Fruit fly (Drosophila melanogaster) whole organism, embryonic: ENCODE results near the gene InR.

Experiments
- BEAF-32 ChIP-seq: fragments of 200-800 bp; sonication (Bioruptor generic); optimal IDR thresholded peaks from 3 replicates; lab custom pipeline; 2017; ENCODE audit warnings: missing biosample characterization, missing genetic modification characterization, mild to moderate bottlenecking, moderate library complexity, missing genetic modification reagents
- Blimp-1 ChIP-seq: fragments of 200-800 bp; sonication (Bioruptor generic); optimal IDR thresholded peaks from 3 replicates; lab custom pipeline; 2018; ENCODE audit warnings: missing biosample characterization, missing genetic modification characterization, mild to moderate bottlenecking, moderate library complexity, missing genetic modification reagents
- CG11456 ChIP-seq: fragments of 200-800 bp; sonication (Bioruptor generic); IDR thresholded peaks from 3 replicates; pipeline ENCODE4 v1.3.6; 2022; ENCODE audit warnings: missing biosample characterization, missing genetic modification characterization
- CG11560 ChIP-seq: fragments of 200-800 bp; sonication (Bioruptor generic); IDR thresholded peaks from 3 replicates; pipeline ENCODE4 v1.3.6; 2022; ENCODE audit warnings: missing biosample characterization, missing genetic modification characterization
- CG11723 ChIP-seq: fragments of 200-800 bp; sonication (Bioruptor generic); optimal IDR thresholded peaks from 2 replicates; lab custom pipeline; 2017; ENCODE audit warnings: missing biosample characterization, mild to moderate bottlenecking, missing genetic modification characterization
- CG12659 ChIP-seq: fragments of 200-800 bp; sonication (Bioruptor generic); optimal IDR thresholded peaks from 3 replicates; lab custom pipeline; 2017; ENCODE audit warnings: mild to moderate bottlenecking, missing biosample characterization, missing genetic modification reagents, missing genetic modification characterization
- CG15514 ChIP-seq: fragments of 200-800 bp; sonication (Bioruptor generic); optimal IDR thresholded peaks from 3 replicates; lab custom pipeline; 2017; ENCODE audit warnings: missing biosample characterization, missing genetic modification characterization, mild to moderate bottlenecking, moderate library complexity, missing genetic modification reagents
- CG1603 ChIP-seq: fragments of 200-800 bp; sonication (Bioruptor generic); optimal IDR thresholded peaks from 2 replicates; lab custom pipeline; 2019; ENCODE audit warnings: missing biosample characterization, mild to moderate bottlenecking, missing genetic modification characterization, moderate library complexity
- CG16779 ChIP-seq: fragments of 200-800 bp; sonication (Bioruptor generic); IDR thresholded peaks from 2 replicates; pipeline ENCODE4 v1.3.6; 2022; ENCODE audit warnings: missing biosample characterization, missing genetic modification characterization
- CG17385 ChIP-seq: fragments of 200-800 bp; sonication (Bioruptor generic); optimal IDR thresholded peaks from 3 replicates; lab custom pipeline; 2018; ENCODE audit warnings: missing biosample characterization, mild to moderate bottlenecking, missing genetic modification characterization
- CG31388 ChIP-seq: fragments of 200-800 bp; sonication (Bioruptor generic); optimal IDR thresholded peaks from 2 replicates; lab custom pipeline; 2016; ENCODE audit warnings: missing biosample characterization, missing genetic modification characterization
- CG4707 ChIP-seq: fragments of 200-800 bp; sonication (Bioruptor generic); optimal IDR thresholded peaks from 2 replicates; lab custom pipeline; 2018; ENCODE audit warnings: missing biosample characterization, mild to moderate bottlenecking, missing genetic modification characterization, moderate library complexity
- CG6654 ChIP-seq: fragments of 200-800 bp; sonication (Bioruptor generic); optimal IDR thresholded peaks from 2 replicates; lab custom pipeline; 2017; ENCODE audit warnings: missing biosample characterization, mild to moderate bottlenecking, missing genetic modification characterization
- CG8290 ChIP-seq, 3 experiments: fragments of 200-800 bp; sonication (Bioruptor generic); optimal IDR thresholded peaks; 2 replicates each; lab custom pipeline; 2016 to 2019; ENCODE audit warnings: missing biosample characterization in 3 of 3, missing genetic modification characterization in 3 of 3, mild to moderate bottlenecking in 2 of 3, moderate library complexity in 1 of 3
- Dip2 ChIP-seq: fragments of 200-800 bp; sonication (Bioruptor generic); IDR thresholded peaks from 2 replicates; pipeline ENCODE4 v1.3.6; 2022; ENCODE audit warnings: missing biosample characterization, missing genetic modification characterization
- Dp ChIP-seq: fragments of 200-800 bp; sonication (Bioruptor generic); optimal IDR thresholded peaks from 2 replicates; lab custom pipeline; 2018; ENCODE audit warnings: missing biosample characterization, mild to moderate bottlenecking, missing genetic modification characterization, moderate library complexity
- Drgx ChIP-seq: fragments of 200-800 bp; sonication (Bioruptor generic); IDR thresholded peaks from 2 replicates; pipeline ENCODE4 v1.3.6; 2022; ENCODE audit warnings: missing biosample characterization, missing genetic modification characterization
- Ets65A ChIP-seq: fragments of 200-800 bp; sonication (Bioruptor generic); peaks from one replicate; lab custom pipeline; 2016; ENCODE audit warnings: missing biosample characterization, missing genetic modification characterization
- Hr78 ChIP-seq, 2 experiments: fragments of 200-800 bp in 1 of 2; fragments of >200 bp in 1 of 2; sonication (Bioruptor generic) in 1 of 2; optimal IDR thresholded peaks; 2 replicates each; lab custom pipeline; 2017 to 2019; ENCODE audit warnings: missing biosample characterization in 2 of 2, missing genetic modification characterization in 2 of 2, mild to moderate bottlenecking in 1 of 2, moderate library complexity in 1 of 2
- Jarid2 ChIP-seq: fragments of 200-800 bp; sonication (Bioruptor generic); optimal IDR thresholded peaks from 3 replicates; lab custom pipeline; 2017; ENCODE audit warnings: mild to moderate bottlenecking, missing biosample characterization, missing genetic modification reagents, missing genetic modification characterization
- MBD-R2 ChIP-seq: fragments of 200-800 bp; sonication (Bioruptor generic); IDR thresholded peaks from 2 replicates; pipeline ENCODE4 v1.3.6; 2022; ENCODE audit warnings: missing biosample characterization, missing genetic modification characterization
- Nf-YB ChIP-seq: fragments of 200-800 bp; sonication (Bioruptor generic); optimal IDR thresholded peaks from 3 replicates; lab custom pipeline; 2019; ENCODE audit warnings: missing biosample characterization, mild to moderate bottlenecking, missing genetic modification characterization, moderate library complexity
- Nf-YC ChIP-seq: fragments of 200-800 bp; optimal IDR thresholded peaks from 3 replicates; lab custom pipeline; 2019; ENCODE audit warnings: missing biosample characterization, mild to moderate bottlenecking, missing genetic modification characterization, moderate library complexity
- Spps ChIP-seq: fragments of 200-800 bp; sonication (Bioruptor generic); optimal IDR thresholded peaks from 2 replicates; lab custom pipeline; 2018; ENCODE audit warnings: missing biosample characterization, mild to moderate bottlenecking, missing genetic modification characterization
- Vsx1 ChIP-seq: fragments of 200-800 bp; sonication (Bioruptor generic); optimal IDR thresholded peaks from 2 replicates; lab custom pipeline; 2017; ENCODE audit warnings: missing biosample characterization, mild to moderate bottlenecking, missing genetic modification characterization, missing genetic modification reagents
- br ChIP-seq: fragments of >200 bp; optimal IDR thresholded peaks from 2 replicates; lab custom pipeline; 2017
- cas ChIP-seq: fragments of 200-800 bp; sonication (Bioruptor generic); IDR thresholded peaks from 2 replicates; pipeline ENCODE4 v1.3.6; 2022; ENCODE audit warnings: missing biosample characterization, missing genetic modification characterization
- chinmo ChIP-seq: fragments of 200-800 bp; sonication (Bioruptor generic); IDR thresholded peaks from 4 replicates; pipeline ENCODE4 v1.3.6; 2022; ENCODE audit warnings: missing biosample characterization, missing genetic modification characterization; ENCODE audit not compliant: partially characterized antibody
- chm ChIP-seq: fragments of 200-800 bp; sonication (Bioruptor generic); IDR thresholded peaks from 2 replicates; pipeline ENCODE4 v1.3.6; 2022; ENCODE audit warnings: missing biosample characterization, missing genetic modification characterization
- corto ChIP-seq: fragments of 200-800 bp; sonication (Bioruptor generic); optimal IDR thresholded peaks from 2 replicates; lab custom pipeline; 2016; ENCODE audit warnings: missing biosample characterization, mild to moderate bottlenecking, missing genetic modification characterization, moderate library complexity
- dysf ChIP-seq: fragments of 200-800 bp; sonication (Bioruptor generic); IDR thresholded peaks from 3 replicates; pipeline ENCODE4 v1.3.6; 2022; ENCODE audit warnings: missing biosample characterization, missing genetic modification characterization
- exex ChIP-seq: fragments of 200-800 bp; sonication (Bioruptor generic); optimal IDR thresholded peaks from 4 replicates; lab custom pipeline; 2018; ENCODE audit warnings: missing biosample characterization, mild to moderate bottlenecking, missing genetic modification characterization, moderate library complexity
- ftz-f1 ChIP-seq: fragments of 200-800 bp; sonication (Bioruptor generic); optimal IDR thresholded peaks from 2 replicates; lab custom pipeline; 2016; ENCODE audit warnings: missing biosample characterization, missing genetic modification characterization
- inv ChIP-seq: fragments of 200-800 bp; sonication (Bioruptor generic); IDR thresholded peaks from 2 replicates; pipeline ENCODE4 v1.3.6; 2022; ENCODE audit warnings: missing biosample characterization, missing genetic modification characterization; ENCODE audit not compliant: partially characterized antibody
- knrl ChIP-seq: fragments of 200-800 bp; sonication (Bioruptor generic); IDR thresholded peaks from 3 replicates; pipeline ENCODE4 v1.3.6; 2022; ENCODE audit warnings: missing biosample characterization, missing genetic modification characterization; ENCODE audit not compliant: partially characterized antibody
- lab ChIP-seq: fragments of 200-800 bp; sonication (Bioruptor generic); optimal IDR thresholded peaks from 3 replicates; lab custom pipeline; 2017; ENCODE audit warnings: missing biosample characterization, missing genetic modification characterization, mild to moderate bottlenecking, moderate library complexity, missing genetic modification reagents
- pnt ChIP-seq: fragments of 200-800 bp; sonication (Bioruptor generic); optimal IDR thresholded peaks from 3 replicates; lab custom pipeline; 2016; ENCODE audit warnings: missing biosample characterization, missing genetic modification characterization
- ranshi ChIP-seq: fragments of 200-800 bp; sonication (Bioruptor generic); IDR thresholded peaks from 2 replicates; pipeline ENCODE4 v1.3.6; 2022; ENCODE audit warnings: missing biosample characterization, missing genetic modification characterization
- sens ChIP-seq: fragments of 200-800 bp; sonication (Bioruptor generic); peaks from one replicate; lab custom pipeline; 2016; ENCODE audit warnings: missing biosample characterization, missing genetic modification characterization
- stc ChIP-seq: fragments of 200-800 bp; sonication (Bioruptor generic); IDR thresholded peaks from 2 replicates; pipeline ENCODE4 v1.3.6; 2022; ENCODE audit warnings: missing biosample characterization, missing genetic modification characterization
- stwl ChIP-seq: fragments of 200-800 bp; sonication (Bioruptor generic); optimal IDR thresholded peaks from 3 replicates; lab custom pipeline; 2018; ENCODE audit warnings: missing biosample characterization, mild to moderate bottlenecking, missing genetic modification characterization, moderate library complexity
- tap ChIP-seq: fragments of 200-800 bp; optimal IDR thresholded peaks from 3 replicates; lab custom pipeline; 2019; ENCODE audit warnings: missing biosample characterization, mild to moderate bottlenecking, missing genetic modification characterization, moderate library complexity
- unc-4 ChIP-seq: fragments of 200-800 bp; sonication (Bioruptor generic); IDR thresholded peaks from 2 replicates; pipeline ENCODE4 v1.3.6; 2022; ENCODE audit warnings: missing biosample characterization, missing genetic modification characterization; ENCODE audit not compliant: partially characterized antibody
- zfh1 ChIP-seq: fragments of 200-800 bp; sonication (Bioruptor generic); IDR thresholded peaks from 3 replicates; pipeline ENCODE4 v1.3.6; 2022; ENCODE audit warnings: missing biosample characterization, missing genetic modification characterization

Gene InR

DNA sequence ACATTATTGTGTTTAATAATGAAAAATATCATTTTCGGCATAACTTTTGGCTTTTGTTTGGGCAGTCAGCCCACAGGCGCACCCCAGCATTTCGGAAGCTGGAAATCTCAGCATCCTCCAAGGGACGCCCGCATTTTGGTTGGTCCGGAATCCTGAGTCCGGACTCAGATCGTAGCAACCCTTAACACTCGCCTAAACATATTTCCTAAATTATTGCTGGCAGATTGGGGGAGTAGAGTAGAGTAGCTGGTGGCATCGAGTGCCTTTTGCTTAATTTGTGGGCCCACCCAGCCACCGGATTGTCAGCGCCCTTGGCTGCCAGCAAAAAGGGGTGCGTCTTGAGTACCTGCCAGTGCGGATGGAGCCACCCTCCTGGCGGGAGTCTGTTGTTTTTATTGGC, 84.9 kb downstream of the InR start (continued):
- no peak for TF ChIP-seq tap
- no peak for TF ChIP-seq Spps (tag; lab: Kevin White, UChicago)
- TF ChIP-seq Nf-YB (GFP tag; lab: Kevin White, UChicago) = peak; percentile 70

DNA sequence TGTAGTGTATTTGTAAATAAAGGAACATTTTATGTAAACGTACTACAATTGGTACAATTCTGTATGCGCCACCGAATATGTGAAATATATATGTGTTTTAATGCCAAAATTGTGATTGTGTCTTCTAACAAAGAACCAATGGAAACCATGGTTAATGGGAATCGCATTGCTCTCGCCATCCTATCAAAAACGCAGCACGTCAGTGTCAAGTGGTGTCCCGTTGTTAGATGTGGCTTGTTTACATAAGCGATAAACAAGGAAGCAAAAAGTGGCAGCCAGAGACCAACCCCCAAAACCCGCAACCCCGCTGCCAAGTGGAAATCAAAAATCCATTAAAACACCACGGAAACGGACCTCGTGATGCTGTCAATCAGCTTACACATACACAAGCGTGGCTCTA, 90.6 kb downstream of the InR start:
- TF ChIP-seq ranshi (GFP tag; lab: Robert Waterston, UW) = no peak
- TF ChIP-seq Nf-YB (GFP tag; lab: Kevin White, UChicago) = peak; percentile 69
- TF ChIP-seq Nf-YC (tag; lab: Kevin White, UChicago) = peak; percentile 48
- TF ChIP-seq CG16779 (GFP tag; lab: Robert Waterston, UW) = no peak
- peak; percentile 62 for TF ChIP-seq sens (GFP tag; lab: Kevin White, UChicago)

DNA sequence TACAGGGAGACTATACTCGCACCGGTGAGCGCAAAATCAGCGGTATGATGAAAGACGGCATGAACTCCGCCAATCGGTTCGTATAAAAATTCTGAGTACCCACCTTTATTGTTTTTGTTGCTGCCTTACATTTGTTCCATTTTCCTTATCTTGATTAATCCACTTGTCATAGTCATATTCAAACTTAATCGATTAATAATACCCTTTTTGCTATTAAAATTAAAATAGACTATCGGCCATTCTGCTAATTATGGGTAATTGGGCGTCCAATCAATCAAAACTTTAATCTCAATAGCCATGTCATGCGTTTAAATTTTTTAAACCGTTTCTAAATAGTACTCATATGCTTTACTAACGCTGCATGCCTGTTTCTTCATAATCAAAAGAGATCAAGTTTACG, 94.5 kb downstream of the InR start:
- TF ChIP-seq MBD-R2 (GFP tag; lab: Robert Waterston, UW) = no peak
- no peak for TF ChIP-seq CG31388 (GFP tag; lab: Kevin White, UChicago)
- no peak for TF ChIP-seq BEAF-32 (GFP tag; lab: Kevin White, UChicago)
- no peak for TF ChIP-seq CG17385 (GFP tag; lab: Kevin White, UChicago)
- TF ChIP-seq Vsx1 (GFP tag; lab: Kevin White, UChicago) = no peak
- TF ChIP-seq lab (GFP tag; lab: Kevin White, UChicago) = peak; percentile 60
- TF ChIP-seq Jarid2 = no peak
- no peak for TF ChIP-seq Drgx
- no peak for TF ChIP-seq br
- TF ChIP-seq CG1603 (tag; lab: Kevin White, UChicago) = no peak
- TF ChIP-seq exex (tag; lab: Kevin White, UChicago) = peak; percentile 67
- no peak for TF ChIP-seq zfh1 (GFP tag; lab: Robert Waterston, UW)
- no peak for TF ChIP-seq CG11560 (tag; lab: Robert Waterston, UW)

DNA sequence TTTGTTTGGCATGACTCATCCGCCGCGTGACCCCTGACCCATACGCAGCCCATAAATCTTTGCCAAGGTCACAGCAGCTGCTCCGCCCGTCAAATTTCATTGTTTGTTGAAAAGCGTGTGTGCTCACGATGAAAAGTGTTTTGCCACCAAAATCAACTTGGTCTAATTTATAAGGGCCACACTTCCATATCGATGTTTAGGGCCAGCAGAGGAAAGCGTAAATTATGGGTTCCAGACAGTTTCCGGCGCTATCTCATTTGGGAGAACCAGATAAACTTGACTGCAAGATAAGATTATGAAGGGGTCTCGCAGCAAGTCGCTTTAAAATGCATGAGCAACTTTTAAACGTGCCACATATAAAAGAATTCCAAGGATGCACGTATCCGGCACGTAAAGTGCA, 97.3 kb downstream of the InR start:
- TF ChIP-seq inv (GFP tag; lab: Robert Waterston, UW) (no peak), Ets65A (GFP tag; lab: Kevin White, UChicago) (peak; percentile 84), CG6654 (GFP tag; lab: Kevin White, UChicago) (no peak), dysf (GFP tag; lab: Robert Waterston, UW) (no peak), CG15514 (GFP tag; lab: Kevin White, UChicago) (peak; percentile 66), chinmo (0 out of 4 replicates have a peak, but pooled peaks have one; percentile 53), CG11456 (GFP tag; lab: Robert Waterston, UW) (0 out of 3 replicates have a peak, but pooled peaks have one; percentile 28), Hr78 (GFP tag; optimal IDR thresholded peaks at IDR 0.05; lab: Kevin White, UChicago) (peak in 1 of 2 experiments; percentile 69), chm (GFP tag; lab: Robert Waterston, UW) (0 out of 2 replicates have a peak, but pooled peaks have one; percentile 44)

DNA sequence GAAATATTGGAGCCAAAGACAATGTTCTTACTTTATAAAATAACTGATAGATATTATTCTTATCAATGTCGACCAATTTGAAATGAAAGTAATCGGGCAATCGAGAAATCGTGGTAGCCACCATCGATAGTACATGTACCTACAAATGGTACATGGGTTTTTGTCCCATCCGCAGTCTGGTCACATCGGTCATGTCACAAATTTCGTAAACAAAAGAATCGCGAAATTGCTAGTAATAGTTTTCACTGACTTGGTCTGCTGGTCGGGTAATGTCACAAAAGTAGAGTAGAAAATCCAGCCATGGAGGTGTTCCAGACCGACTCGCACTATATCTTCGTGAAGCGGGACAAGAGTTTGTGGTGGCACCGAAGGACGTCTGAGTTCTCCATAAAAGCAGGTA, 98.4 kb downstream of the InR start, which contains the start of gene sp3:
TSS of gene sp3 (plus strand) at position 173 of the 400 bp plus-strand sequence.
- TF ChIP-seq stwl = peak; percentile 61
- TF ChIP-seq ftz-f1 (GFP tag; lab: Kevin White, UChicago) = peak; percentile 51
- peak; percentile 69 for TF ChIP-seq Dp
- no peak for TF ChIP-seq chm (GFP tag; lab: Robert Waterston, UW)
- no peak for TF ChIP-seq CG11723 (GFP tag; lab: Kevin White, UChicago)
- no peak for TF ChIP-seq exex (tag; lab: Kevin White, UChicago)
- peak; percentile 43; the same call in 2 of the 3 replicates for TF ChIP-seq knrl (GFP tag; lab: Robert Waterston, UW)
- TF ChIP-seq stc (GFP tag; lab: Robert Waterston, UW) = no peak
- no peak for TF ChIP-seq cas
- no peak for TF ChIP-seq pnt (GFP tag; lab: Kevin White, UChicago)
- no peak for TF ChIP-seq CG8290 (GFP tag; optimal IDR thresholded peaks at IDR 0.05; lab: Kevin White, UChicago)
- peak in 1 of 2 experiments; percentile 35 for TF ChIP-seq CG8290 (tag; optimal IDR thresholded peaks at IDR 0.05; lab: Kevin White, UChicago)
- peak; percentile 65 for TF ChIP-seq unc-4 (GFP tag; lab: Robert Waterston, UW)
- no peak for TF ChIP-seq corto (GFP tag; lab: Kevin White, UChicago)
- no peak for TF ChIP-seq CG4707 (GFP tag; lab: Kevin White, UChicago)
- TF ChIP-seq CG12659 (GFP tag; lab: Kevin White, UChicago) = no peak
- no peak for TF ChIP-seq Dip2 (GFP tag; lab: Robert Waterston, UW)
- TF ChIP-seq Blimp-1 (GFP tag; lab: Kevin White, UChicago) = no peak
